Worm (Caenorhabditis elegans) whole organism, midembryonic: ENCODE results near the gene cfz-2.

Experiments used
- T22C8.4 ChIP-seq: fragments of 200-800 bp; sonication (Bioruptor generic); IDR thresholded peaks from 2 replicates; pipeline ENCODE4 v1.3.6; 2022; ENCODE audit warnings: missing genetic modification characterization, missing compliant biosample characterization
- cog-1 ChIP-seq: sonication (generic microtip); optimal IDR thresholded peaks from 2 replicates; lab custom pipeline; 2016; ENCODE audit warnings: missing genetic modification characterization, missing compliant biosample characterization
- flt-1 ChIP-seq: fragments of 200-800 bp; sonication (Bioruptor generic); IDR thresholded peaks from 2 replicates; pipeline ENCODE4 v1.3.6; 2022; ENCODE audit warnings: missing genetic modification characterization, missing compliant biosample characterization
- klf-2 ChIP-seq: fragments of 200-800 bp; sonication (Bioruptor generic); conservative IDR thresholded peaks from 2 replicates; pipeline ENCODE4 v1.3.6; 2022; ENCODE audit warnings: missing genetic modification reagents, missing genetic modification characterization, missing compliant biosample characterization
- med-1 ChIP-seq: sonication (generic microtip); optimal IDR thresholded peaks from 2 replicates; lab custom pipeline; 2017; ENCODE audit warnings: missing genetic modification characterization, mild to moderate bottlenecking, missing compliant biosample characterization, antibody characterized with exemption, missing genetic modification reagents; ENCODE audit not compliant: insufficient read depth
- ref-1 ChIP-seq: fragments of 200-800 bp; sonication (Bioruptor generic); conservative IDR thresholded peaks from 2 replicates; pipeline ENCODE4 v1.3.6; 2022; ENCODE audit warnings: missing genetic modification reagents, missing genetic modification characterization, missing compliant biosample characterization
- tab-1 ChIP-seq: fragments of 200-800 bp; sonication (Bioruptor generic); IDR thresholded peaks from 2 replicates; pipeline ENCODE4 v1.3.6; 2022; ENCODE audit warnings: missing genetic modification characterization, missing compliant biosample characterization
- ztf-23 ChIP-seq: fragments of 200-800 bp; sonication (Bioruptor generic); IDR thresholded peaks from 2 replicates; pipeline ENCODE4 v1.3.6; 2022; ENCODE audit warnings: missing genetic modification reagents, missing genetic modification characterization, missing compliant biosample characterization
- ztf-29 ChIP-seq: fragments of 200-800 bp; sonication (Bioruptor generic); IDR thresholded peaks from 2 replicates; pipeline ENCODE4 v1.3.6; 2022; ENCODE audit warnings: missing genetic modification reagents, missing genetic modification characterization, missing compliant biosample characterization

cfz-2 gene

DNA sequence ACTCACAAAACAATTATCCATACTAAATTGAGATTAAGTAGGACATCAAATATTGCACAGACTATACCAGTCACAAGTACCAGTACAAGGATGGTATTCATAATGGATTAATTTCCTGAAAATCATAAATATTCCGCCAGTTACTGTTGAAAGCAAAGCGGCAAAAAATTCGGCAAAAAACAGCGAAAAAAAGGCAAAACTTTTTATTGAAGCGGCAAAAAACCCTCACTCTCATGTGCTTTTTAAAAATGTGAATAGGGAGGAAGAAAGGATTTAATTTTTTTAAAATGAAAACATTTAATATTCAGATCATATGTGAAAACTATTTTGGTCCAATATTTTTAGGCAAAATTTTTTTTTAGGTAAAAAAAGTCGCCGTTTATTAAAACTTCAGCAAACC, 26.1 kb upstream of the cfz-2 start, which contains the start of gene srbc-29:
Gene srbc-29 (minus strand): TSS at position 101 of the 400 bp plus-strand sequence.
- TF ChIP-seq med-1 (no peak), T22C8.4 (no peak), flt-1 (GFP tag; lab: Robert Waterston, UW) (no peak), ztf-29 (GFP tag; lab: Robert Waterston, UW) (no peak), cog-1 (tag; lab: Kevin White, UChicago) (no peak), tab-1 (GFP tag; lab: Robert Waterston, UW) (no peak), ztf-23 (GFP tag; lab: Robert Waterston, UW) (no peak)

DNA sequence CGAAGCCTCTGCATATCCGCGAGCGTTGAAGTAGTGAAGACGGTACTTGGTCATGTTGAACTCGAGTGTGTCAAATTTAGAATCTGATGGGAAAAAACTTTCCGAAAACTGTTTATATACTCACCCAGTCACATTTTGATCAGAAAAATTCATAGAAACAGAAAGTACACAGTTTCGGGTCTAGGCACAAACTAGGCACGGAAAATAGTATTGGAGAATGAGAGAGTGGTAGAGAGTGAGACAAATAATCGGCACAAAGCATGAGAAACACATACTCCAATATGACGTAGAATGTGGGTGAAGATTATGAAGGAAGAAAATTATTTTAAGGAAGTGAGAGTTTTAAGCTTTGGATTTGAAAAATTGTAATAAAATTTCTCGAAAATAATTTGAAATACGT, 23.8 kb upstream of the cfz-2 start, which contains the start of gene gst-33:
Gene gst-33 (minus strand): TSS at position 127 of the 400 bp plus-strand sequence.
- TF ChIP-seq ztf-29 (GFP tag; lab: Robert Waterston, UW) (no peak), T22C8.4 (no peak), med-1 (no peak), ref-1 (GFP tag; lab: Robert Waterston, UW) (no peak), flt-1 (GFP tag; lab: Robert Waterston, UW) (no peak), tab-1 (GFP tag; lab: Robert Waterston, UW) (no peak)

DNA sequence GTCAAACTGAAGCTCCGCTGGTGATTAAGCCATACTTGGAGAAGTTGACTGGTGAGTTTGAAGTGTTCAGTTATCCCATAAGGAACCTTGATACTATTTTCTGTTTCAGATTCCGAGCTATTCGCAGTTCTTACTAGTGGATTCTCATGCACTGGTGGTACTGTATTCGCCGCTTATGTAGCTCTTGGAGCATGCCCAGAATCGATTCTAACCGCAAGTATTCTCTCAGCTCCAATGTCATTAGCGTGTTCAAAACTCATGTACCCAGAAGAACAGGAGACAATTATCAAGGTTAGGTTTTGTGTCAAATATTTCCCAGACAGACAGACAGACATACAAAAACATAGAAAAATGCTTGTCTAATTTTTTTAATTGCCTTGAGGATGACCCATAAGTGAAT, 20.2 kb upstream of the cfz-2 start:
- TF ChIP-seq cog-1 (tag; lab: Kevin White, UChicago) (no peak), ref-1 (GFP tag; lab: Robert Waterston, UW) (no peak), flt-1 (GFP tag; lab: Robert Waterston, UW) (no peak), T22C8.4 (no peak), tab-1 (GFP tag; lab: Robert Waterston, UW) (no peak), ztf-23 (GFP tag; lab: Robert Waterston, UW) (no peak), klf-2 (GFP tag; lab: Robert Waterston, UW) (no peak), ztf-29 (GFP tag; lab: Robert Waterston, UW) (no peak), med-1 (no peak)

DNA sequence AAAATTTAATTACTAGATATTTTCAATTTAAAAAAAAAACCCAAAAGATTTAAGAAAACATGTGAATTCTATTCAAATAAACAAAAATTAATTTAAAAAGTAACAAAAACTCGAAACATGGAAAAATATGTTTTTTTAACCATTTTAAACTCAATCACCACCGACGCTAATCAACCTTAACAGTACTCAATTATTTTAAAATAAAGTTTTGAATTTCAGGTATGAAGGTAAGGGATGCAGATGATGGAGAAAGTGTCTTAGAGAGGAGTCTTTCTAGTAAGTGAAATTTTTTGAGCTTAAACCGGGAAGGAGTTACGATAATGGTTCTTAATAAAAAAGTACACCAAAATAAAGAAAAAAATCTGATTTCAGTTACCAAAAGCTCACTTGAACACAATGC, 18.8 kb upstream of the cfz-2 start, which contains the start of gene slc-28.1:
Gene slc-28.1 (plus strand): TSS at position 301 of the 400 bp plus-strand sequence.
- TF ChIP-seq ztf-29 (GFP tag; lab: Robert Waterston, UW) = no peak
- TF ChIP-seq tab-1 (GFP tag; lab: Robert Waterston, UW) = no peak
- no peak for TF ChIP-seq med-1
- TF ChIP-seq klf-2 (GFP tag; lab: Robert Waterston, UW) = no peak
- TF ChIP-seq ztf-23 (GFP tag; lab: Robert Waterston, UW) = no peak
- no peak for TF ChIP-seq ref-1 (GFP tag; lab: Robert Waterston, UW)
- TF ChIP-seq T22C8.4 = no peak

DNA sequence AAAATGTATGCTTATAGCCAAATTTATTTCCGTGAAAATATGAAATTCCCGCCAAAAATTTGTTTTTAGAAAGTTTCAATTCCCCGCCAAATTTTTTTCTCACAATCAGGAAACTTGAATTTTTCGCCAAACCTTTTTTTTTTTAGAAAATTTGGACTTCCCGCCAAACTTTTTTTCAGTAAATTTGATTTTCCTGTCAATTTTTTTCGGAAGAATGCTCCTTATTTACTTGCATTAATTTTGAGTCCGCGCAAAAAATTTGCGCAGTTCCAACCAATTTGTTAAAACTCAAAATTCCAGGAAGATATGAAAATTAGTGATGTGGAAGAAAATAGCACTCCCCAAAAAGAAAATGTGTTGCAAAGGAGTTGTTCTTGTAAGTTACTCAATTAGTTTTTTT, 15.2 kb upstream of the cfz-2 start, which contains the start of gene slc-28.2:
Gene slc-28.2 (plus strand): TSS at position 301 of the 400 bp plus-strand sequence.
- TF ChIP-seq med-1 (no peak), klf-2 (GFP tag; lab: Robert Waterston, UW) (no peak), T22C8.4 (no peak), cog-1 (tag; lab: Kevin White, UChicago) (no peak), tab-1 (GFP tag; lab: Robert Waterston, UW) (no peak), ztf-29 (GFP tag; lab: Robert Waterston, UW) (no peak), ztf-23 (GFP tag; lab: Robert Waterston, UW) (no peak), ref-1 (GFP tag; lab: Robert Waterston, UW) (no peak), flt-1 (GFP tag; lab: Robert Waterston, UW) (no peak)

DNA sequence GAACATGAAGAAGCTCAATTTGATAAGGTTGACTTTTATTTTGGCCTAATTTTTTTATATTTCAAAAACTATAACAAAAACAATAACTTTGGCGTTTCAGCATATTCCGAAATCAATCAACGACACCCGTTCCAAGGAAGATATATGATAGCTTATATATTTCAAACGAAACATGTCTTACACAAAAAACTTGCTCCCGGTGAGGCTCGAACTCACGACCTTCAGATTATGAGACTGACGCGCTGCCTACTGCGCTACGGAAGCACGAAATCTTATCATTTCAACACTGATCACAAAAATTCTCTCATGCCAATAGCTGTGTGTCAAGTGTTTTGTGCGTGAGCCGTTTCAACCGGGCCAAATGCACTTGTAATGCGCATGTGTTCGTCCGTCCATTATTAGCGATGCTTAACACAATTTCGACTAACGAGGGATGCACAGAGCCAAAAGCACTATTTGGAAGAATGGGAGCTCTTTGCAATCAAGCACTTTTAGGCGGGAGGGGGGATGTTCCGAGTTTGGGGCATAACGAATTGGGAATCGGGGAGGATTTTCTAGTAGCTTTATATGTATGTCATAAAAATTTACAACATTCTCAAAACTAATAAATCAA, 10.6 kb upstream of the cfz-2 start:
- TF ChIP-seq cog-1 (tag; lab: Kevin White, UChicago) (no peak), med-1 (no peak), tab-1 (GFP tag; lab: Robert Waterston, UW) (no peak), ztf-23 (GFP tag; lab: Robert Waterston, UW) (no peak), klf-2 (GFP tag; lab: Robert Waterston, UW) (no peak), T22C8.4 (no peak), ref-1 (GFP tag; lab: Robert Waterston, UW) (no peak), ztf-29 (GFP tag; lab: Robert Waterston, UW) (no peak), flt-1 (GFP tag; lab: Robert Waterston, UW) (no peak)

DNA sequence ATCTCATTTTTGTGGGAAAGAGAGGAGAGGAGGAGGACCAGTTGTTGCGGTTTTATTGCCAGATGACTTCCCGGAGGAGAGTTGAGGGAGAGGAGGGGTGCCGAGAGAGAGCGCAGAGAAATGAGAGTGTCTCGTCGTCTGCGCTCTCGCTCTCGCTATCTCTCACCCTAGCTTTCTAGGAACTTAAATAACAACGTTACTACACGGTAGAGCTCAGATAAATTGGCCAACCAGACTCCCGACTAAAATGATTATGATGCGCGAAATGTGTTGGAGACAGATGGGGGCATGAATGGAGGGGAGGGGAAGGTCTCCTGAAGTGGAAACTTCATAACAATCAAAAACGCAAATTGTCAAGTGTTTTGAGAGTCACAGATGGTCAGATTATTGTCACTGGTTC, 9.9 kb upstream of the cfz-2 start:
- TF ChIP-seq ztf-23 (GFP tag; lab: Robert Waterston, UW) = no peak
- no peak for TF ChIP-seq klf-2 (GFP tag; lab: Robert Waterston, UW)
- no peak for TF ChIP-seq cog-1 (tag; lab: Kevin White, UChicago)

DNA sequence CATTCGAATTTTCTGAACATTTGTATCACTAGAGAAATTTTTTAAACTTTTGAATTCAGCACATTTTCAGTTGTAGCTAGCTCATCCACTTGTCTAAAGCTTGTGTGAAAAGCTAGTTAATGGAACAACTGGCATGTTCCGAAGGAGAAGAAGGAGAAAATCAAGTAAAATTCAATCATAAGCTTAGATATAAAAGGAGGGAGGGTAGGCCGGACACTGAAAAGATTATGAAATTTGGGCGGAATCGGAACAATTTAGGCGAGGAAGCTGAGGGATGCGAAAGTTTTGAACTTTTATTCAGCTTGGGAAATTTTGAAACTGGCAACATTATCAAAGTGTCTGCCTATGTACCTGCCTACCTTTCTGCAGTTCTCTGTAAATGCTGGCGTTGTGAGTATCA, 7.8 kb upstream of the cfz-2 start:
- TF ChIP-seq ztf-23 (GFP tag; lab: Robert Waterston, UW) (no peak), klf-2 (GFP tag; lab: Robert Waterston, UW) (no peak), T22C8.4 (no peak), cog-1 (tag; lab: Kevin White, UChicago) (no peak), tab-1 (GFP tag; lab: Robert Waterston, UW) (no peak), ztf-29 (GFP tag; lab: Robert Waterston, UW) (no peak), flt-1 (GFP tag; lab: Robert Waterston, UW) (no peak), med-1 (no peak), ref-1 (GFP tag; lab: Robert Waterston, UW) (no peak)

DNA sequence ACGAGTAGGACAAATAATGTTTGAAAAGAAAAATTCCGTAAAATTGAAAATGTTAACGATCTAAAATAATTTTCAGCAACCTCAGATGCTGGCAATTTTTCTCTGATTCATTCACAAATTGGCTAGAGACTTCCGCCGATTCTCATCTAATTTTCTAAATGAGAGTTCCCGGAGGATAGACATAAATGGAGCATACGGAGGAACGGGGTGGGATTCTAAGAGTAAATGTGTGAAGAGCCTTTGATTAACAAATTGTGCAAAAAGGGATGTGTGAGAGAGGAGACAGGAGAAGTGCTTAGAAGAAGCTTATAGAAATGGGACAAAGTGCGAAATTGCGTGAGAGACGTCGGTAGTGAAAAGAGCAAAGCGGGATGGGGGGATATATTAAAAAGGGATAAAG, 7.0 kb upstream of the cfz-2 start:
- TF ChIP-seq ztf-29 (GFP tag; lab: Robert Waterston, UW) = no peak
- TF ChIP-seq klf-2 (GFP tag; lab: Robert Waterston, UW) = no peak
- TF ChIP-seq med-1 = no peak
- no peak for TF ChIP-seq ref-1 (GFP tag; lab: Robert Waterston, UW)
- TF ChIP-seq cog-1 (tag; lab: Kevin White, UChicago) = no peak
- TF ChIP-seq T22C8.4 = no peak
- no peak for TF ChIP-seq ztf-23 (GFP tag; lab: Robert Waterston, UW)
- TF ChIP-seq tab-1 (GFP tag; lab: Robert Waterston, UW) = no peak

DNA sequence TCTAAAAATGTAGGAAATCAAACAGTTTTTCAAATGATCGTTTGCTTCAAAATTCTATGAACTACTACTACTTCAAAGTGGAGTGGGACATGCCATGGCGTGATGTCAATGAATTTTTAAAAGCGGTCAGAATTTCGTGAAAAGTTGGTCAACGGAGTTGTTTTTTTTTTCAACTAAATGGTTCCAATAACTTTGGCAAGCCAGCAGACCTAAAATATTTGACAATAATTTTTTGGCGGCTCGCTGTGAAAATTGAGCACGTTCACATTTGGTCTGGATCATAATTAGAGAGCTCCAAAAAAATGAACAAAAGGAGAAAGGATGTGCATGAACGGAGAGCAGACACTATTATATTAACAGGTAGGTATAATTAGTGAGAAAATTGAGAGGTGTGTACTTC, 5.7 kb upstream of the cfz-2 start:
- TF ChIP-seq ztf-23 (GFP tag; lab: Robert Waterston, UW) (no peak), cog-1 (tag; lab: Kevin White, UChicago) (no peak), med-1 (no peak), tab-1 (GFP tag; lab: Robert Waterston, UW) (no peak), ztf-29 (GFP tag; lab: Robert Waterston, UW) (no peak), T22C8.4 (no peak), flt-1 (GFP tag; lab: Robert Waterston, UW) (no peak), klf-2 (GFP tag; lab: Robert Waterston, UW) (no peak), ref-1 (GFP tag; lab: Robert Waterston, UW) (no peak)
